Worm (Caenorhabditis elegans) whole organism, young adult: ENCODE data around the gene F56H9.2.

Experiments used
- ama-1 ChIP-seq, 3 experiments: fragments of 150-350 bp in 1 of 3; sonication (generic microtip) in 2 of 3; optimal IDR thresholded peaks; 2 replicates each; lab custom pipeline; 2014 to 2018; ENCODE audit warnings: missing biosample characterization in 2 of 3, missing genetic modification characterization in 2 of 3, missing genetic modification reagents in 2 of 3
- efl-1 ChIP-seq: fragments of 150-350 bp; optimal IDR thresholded peaks from 2 replicates; lab custom pipeline; 2014; ENCODE audit warnings: missing biosample characterization, missing genetic modification reagents, missing genetic modification characterization
- unc-62 ChIP-seq: fragments of 150-350 bp; optimal IDR thresholded peaks from 2 replicates; lab custom pipeline; 2014; ENCODE audit warnings: missing biosample characterization, missing genetic modification reagents, missing genetic modification characterization

- TF ChIP-seq unc-62 (GFP tag; lab: Kevin White, UChicago): no peak
- TF ChIP-seq ama-1 (optimal IDR thresholded peaks at IDR 0.05; lab: Kevin White, UChicago): no peak
- TF ChIP-seq ama-1 (GFP tag; optimal IDR thresholded peaks at IDR 0.05; lab: Kevin White, UChicago): no peak
- no peak for TF ChIP-seq efl-1 (GFP tag; lab: Kevin White, UChicago)
Measured at ce11 chrV:12640384-12640783, 2.9 kb downstream of the F56H9.2 start, which contains the start of gene gpa-8.
